Fruit fly (Drosophila melanogaster): Measurements from ENCODE around the gene NHP2.

dm6 chr3L:14759097-14759795 lies 42.7 kb downstream of the NHP2 start:
- TF ChIP-seq h (optimal IDR thresholded peaks at IDR 0.05), result no peak
- no peak for TF ChIP-seq Myc (optimal IDR thresholded peaks at IDR 0.05)
- no peak for TF ChIP-seq insv (optimal IDR thresholded peaks at IDR 0.05)
- TF ChIP-seq ttk (optimal IDR thresholded peaks at IDR 0.05), result no peak
- no peak for TF ChIP-seq psq (optimal IDR thresholded peaks at IDR 0.05)
- no peak for TF ChIP-seq Sin3A (optimal IDR thresholded peaks at IDR 0.05)

All from Kc167 (cell line).